Worm (Caenorhabditis elegans) whole organism, L2 larva: ENCODE measurements around the gene srab-4.

Experiments
- F13H6.1 ChIP-seq: sonication (generic microtip); optimal IDR thresholded peaks from 2 replicates; lab custom pipeline; 2016; ENCODE audit warnings: missing genetic modification characterization, missing compliant biosample characterization
- egl-27 ChIP-seq: sonication (generic microtip); optimal IDR thresholded peaks from 3 replicates; lab custom pipeline; 2017; ENCODE audit warnings: missing biosample characterization, missing genetic modification reagents, missing genetic modification characterization
- elt-3 ChIP-seq: sonication (generic microtip); optimal IDR thresholded peaks from 2 replicates; lab custom pipeline; 2017; ENCODE audit warnings: missing biosample characterization, missing genetic modification characterization
- fos-1 ChIP-seq: fragments of 150-350 bp; optimal IDR thresholded peaks from 2 replicates; lab custom pipeline; 2014; ENCODE audit warnings: missing biosample characterization, missing genetic modification characterization
- zag-1 ChIP-seq: fragments of 150-350 bp; optimal IDR thresholded peaks from 2 replicates; lab custom pipeline; 2014; ENCODE audit warnings: missing biosample characterization, missing genetic modification characterization
- ztf-11 ChIP-seq: sonication (generic microtip); optimal IDR thresholded peaks from 2 replicates; lab custom pipeline; 2017; ENCODE audit warnings: missing biosample characterization, missing genetic modification characterization

DNA sequence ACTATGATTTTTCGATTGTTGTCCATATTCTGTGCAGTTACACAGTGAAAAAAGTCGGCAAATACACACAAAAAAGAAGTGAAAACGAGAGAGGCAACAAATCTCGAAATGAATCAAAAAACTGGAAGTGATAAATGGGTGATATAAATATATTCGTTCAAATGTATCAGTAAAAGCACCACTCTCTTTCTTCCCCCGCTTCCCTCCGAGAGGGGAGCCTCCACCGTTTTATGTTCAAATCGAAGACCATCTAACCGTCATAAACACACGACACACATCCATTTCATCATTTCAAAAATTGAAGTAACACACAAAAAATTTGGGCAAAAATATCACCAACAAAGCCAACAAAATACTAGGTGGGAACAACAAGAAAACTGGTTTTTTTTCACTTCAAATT lies 23.1 kb downstream of the srab-4 start, which contains the start of gene F20A1.6:
- TF ChIP-seq fos-1 (tag; lab: Kevin White, UChicago) (no peak), zag-1 (tag; lab: Kevin White, UChicago) (no peak), F13H6.1 (tag; lab: Kevin White, UChicago) (no peak), ztf-11 (tag; lab: Kevin White, UChicago) (no peak), egl-27 (tag; lab: Kevin White, UChicago) (no peak), elt-3 (no peak)
